Worm (Caenorhabditis elegans) whole organism, midembryonic: ENCODE measurements around the gene txt-3.

Source experiments
- T22C8.4 ChIP-seq: fragments of 200-800 bp; sonication (Bioruptor generic); IDR thresholded peaks from 2 replicates; pipeline ENCODE4 v1.3.6; 2022; ENCODE audit warnings: missing genetic modification characterization, missing compliant biosample characterization
- cog-1 ChIP-seq: sonication (generic microtip); optimal IDR thresholded peaks from 2 replicates; lab custom pipeline; 2016; ENCODE audit warnings: missing genetic modification characterization, missing compliant biosample characterization
- flt-1 ChIP-seq: fragments of 200-800 bp; sonication (Bioruptor generic); IDR thresholded peaks from 2 replicates; pipeline ENCODE4 v1.3.6; 2022; ENCODE audit warnings: missing genetic modification characterization, missing compliant biosample characterization
- klf-2 ChIP-seq: fragments of 200-800 bp; sonication (Bioruptor generic); conservative IDR thresholded peaks from 2 replicates; pipeline ENCODE4 v1.3.6; 2022; ENCODE audit warnings: missing genetic modification reagents, missing genetic modification characterization, missing compliant biosample characterization
- med-1 ChIP-seq: sonication (generic microtip); optimal IDR thresholded peaks from 2 replicates; lab custom pipeline; 2017; ENCODE audit warnings: missing genetic modification characterization, mild to moderate bottlenecking, missing compliant biosample characterization, antibody characterized with exemption, missing genetic modification reagents; ENCODE audit not compliant: insufficient read depth
- ref-1 ChIP-seq: fragments of 200-800 bp; sonication (Bioruptor generic); conservative IDR thresholded peaks from 2 replicates; pipeline ENCODE4 v1.3.6; 2022; ENCODE audit warnings: missing genetic modification reagents, missing genetic modification characterization, missing compliant biosample characterization
- tab-1 ChIP-seq: fragments of 200-800 bp; sonication (Bioruptor generic); IDR thresholded peaks from 2 replicates; pipeline ENCODE4 v1.3.6; 2022; ENCODE audit warnings: missing genetic modification characterization, missing compliant biosample characterization
- ztf-23 ChIP-seq: fragments of 200-800 bp; sonication (Bioruptor generic); IDR thresholded peaks from 2 replicates; pipeline ENCODE4 v1.3.6; 2022; ENCODE audit warnings: missing genetic modification reagents, missing genetic modification characterization, missing compliant biosample characterization
- ztf-29 ChIP-seq: fragments of 200-800 bp; sonication (Bioruptor generic); IDR thresholded peaks from 2 replicates; pipeline ENCODE4 v1.3.6; 2022; ENCODE audit warnings: missing genetic modification reagents, missing genetic modification characterization, missing compliant biosample characterization

Gene txt-3

ce11 chrIV:5012241-5012640 is 48.5 kb downstream of the txt-3 start, which contains the start of gene srm-1:
srm-1 (plus strand) TSS chrIV:5012541.
- no peak for TF ChIP-seq ref-1 (GFP tag; lab: Robert Waterston, UW)
- TF ChIP-seq med-1 (GFP tag; lab: Kevin White, UChicago): no peak
- TF ChIP-seq cog-1 (tag; lab: Kevin White, UChicago): no peak
- no peak for TF ChIP-seq klf-2
- TF ChIP-seq tab-1: no peak
- TF ChIP-seq flt-1: no peak
- TF ChIP-seq ztf-23 (GFP tag; lab: Robert Waterston, UW): no peak
- no peak for TF ChIP-seq ztf-29 (GFP tag; lab: Robert Waterston, UW)
- no peak for TF ChIP-seq T22C8.4 (GFP tag; lab: Robert Waterston, UW)
